Worm (Caenorhabditis elegans) whole organism, L1 larva: Measurements from ENCODE around the gene ruvb-1.

Experiments
- aha-1 ChIP-seq: fragments of 150-350 bp; optimal IDR thresholded peaks from 2 replicates; lab custom pipeline; 2014; ENCODE audit warnings: missing biosample characterization, missing genetic modification characterization
- alr-1 ChIP-seq: fragments of 200-800 bp; sonication (Bioruptor generic); optimal IDR thresholded peaks from 2 replicates; lab custom pipeline; 2018; ENCODE audit warnings: borderline replicate concordance, mild to moderate bottlenecking, missing genetic modification characterization, missing compliant biosample characterization
- blmp-1 ChIP-seq: fragments of 150-350 bp; optimal IDR thresholded peaks from 2 replicates; lab custom pipeline; 2014; ENCODE audit warnings: missing biosample characterization, missing genetic modification characterization
- ceh-8 ChIP-seq: fragments of 200-800 bp; sonication (Bioruptor generic); optimal IDR thresholded peaks from 2 replicates; lab custom pipeline; 2018; ENCODE audit warnings: mild to moderate bottlenecking, missing genetic modification characterization, moderate library complexity, missing compliant biosample characterization
- ceh-90 ChIP-seq: sonication (generic microtip); optimal IDR thresholded peaks from 2 replicates; lab custom pipeline; 2016; ENCODE audit warnings: missing genetic modification characterization, missing compliant biosample characterization
- ces-1 ChIP-seq: fragments of 150-350 bp; optimal IDR thresholded peaks from 2 replicates; lab custom pipeline; 2014; ENCODE audit warnings: missing biosample characterization, missing genetic modification reagents, missing genetic modification characterization
- dsc-1 ChIP-seq: sonication (generic microtip); optimal IDR thresholded peaks from 2 replicates; lab custom pipeline; 2016; ENCODE audit warnings: mild to moderate bottlenecking, missing genetic modification characterization, missing compliant biosample characterization
- efl-1 ChIP-seq, 4 experiments: fragments of 150-350 bp; optimal IDR thresholded peaks in 3 of 4; peaks in 1 of 4; 1 replicate in 1 of 4; 2 replicates in 3 of 4; lab custom pipeline; 2014; ENCODE audit warnings: missing biosample characterization in 2 of 4, missing genetic modification characterization in 2 of 4, missing genetic modification reagents in 2 of 4
- efl-3 ChIP-seq: fragments of 200-800 bp; sonication (Bioruptor generic); optimal IDR thresholded peaks from 2 replicates; lab custom pipeline; 2018; ENCODE audit warnings: mild to moderate bottlenecking, missing genetic modification characterization, missing compliant biosample characterization
- egl-13 ChIP-seq: sonication (generic microtip); optimal IDR thresholded peaks from 2 replicates; lab custom pipeline; 2016; ENCODE audit warnings: missing genotype, missing genetic modification reagents, missing genetic modification characterization, missing compliant biosample characterization
- egl-27 ChIP-seq, 2 experiments: fragments of 150-350 bp in 1 of 2; sonication (generic microtip); optimal IDR thresholded peaks; 3 replicates each; lab custom pipeline; 2017 to 2018; ENCODE audit warnings: missing biosample characterization in 2 of 2, missing genetic modification characterization in 2 of 2, missing genetic modification reagents in 2 of 2
- elt-3 ChIP-seq, 6 experiments: fragments of 150-350 bp in 1 of 6; sonication (generic microtip); optimal IDR thresholded peaks; 2 replicates each; lab custom pipeline; 2017 to 2018; ENCODE audit warnings: missing biosample characterization in 6 of 6, missing genetic modification characterization in 6 of 6, inconsistent platforms in 1 of 6
- ets-5 ChIP-seq: fragments of 200-800 bp; sonication (Bioruptor generic); IDR thresholded peaks from 2 replicates; pipeline ENCODE4 v1.3.6; 2022; ENCODE audit warnings: missing genetic modification characterization, missing compliant biosample characterization
- fkh-8 ChIP-seq: sonication (generic microtip); optimal IDR thresholded peaks from 2 replicates; lab custom pipeline; 2016; ENCODE audit warnings: mild to moderate bottlenecking, missing genetic modification characterization, missing compliant biosample characterization
- jun-1 ChIP-seq: fragments of 150-350 bp; optimal IDR thresholded peaks from 2 replicates; lab custom pipeline; 2014; ENCODE audit warnings: missing biosample characterization, missing genetic modification reagents, missing genetic modification characterization
- lin-35 ChIP-seq, 2 experiments: fragments of 150-350 bp; optimal IDR thresholded peaks; 2 replicates each; lab custom pipeline; 2014; ENCODE audit warnings: missing biosample characterization in 2 of 2, missing genetic modification characterization in 2 of 2, missing genetic modification reagents in 2 of 2
- lir-3 ChIP-seq: sonication (generic microtip); optimal IDR thresholded peaks from 2 replicates; lab custom pipeline; 2016; ENCODE audit warnings: mild to moderate bottlenecking, missing genetic modification characterization, moderate library complexity, missing compliant biosample characterization; ENCODE audit not compliant: poor library complexity
- lsy-2 ChIP-seq, 2 experiments: fragments of 150-350 bp; optimal IDR thresholded peaks; 2 replicates each; lab custom pipeline; 2014; ENCODE audit warnings: missing biosample characterization in 2 of 2, missing genetic modification characterization in 2 of 2
- mab-9 ChIP-seq: fragments of 200-800 bp; sonication (Bioruptor generic); IDR thresholded peaks from 2 replicates; pipeline ENCODE4 v1.3.6; 2022; ENCODE audit warnings: missing genetic modification reagents, missing genetic modification characterization, missing compliant biosample characterization
- mdl-1 ChIP-seq, 2 experiments: fragments of 150-350 bp; optimal IDR thresholded peaks; 2 replicates each; lab custom pipeline; 2014 to 2017; ENCODE audit warnings: missing biosample characterization in 2 of 2, missing genetic modification characterization in 2 of 2, inconsistent platforms in 1 of 2
- mef-2 ChIP-seq: fragments of 150-350 bp; optimal IDR thresholded peaks from 2 replicates; lab custom pipeline; 2014; ENCODE audit warnings: missing biosample characterization, missing genetic modification characterization
- nhr-12 ChIP-seq: sonication (generic microtip); optimal IDR thresholded peaks from 2 replicates; lab custom pipeline; 2017; ENCODE audit warnings: missing biosample characterization, missing genetic modification characterization
- nhr-20 ChIP-seq: sonication (generic microtip); optimal IDR thresholded peaks from 2 replicates; lab custom pipeline; 2016; ENCODE audit warnings: mild to moderate bottlenecking, missing genetic modification characterization, missing compliant biosample characterization
- nhr-47 ChIP-seq: sonication (generic microtip); optimal IDR thresholded peaks from 2 replicates; lab custom pipeline; 2016; ENCODE audit warnings: mild to moderate bottlenecking, missing genetic modification characterization, moderate library complexity, missing compliant biosample characterization
- nhr-84 ChIP-seq: sonication (generic microtip); optimal IDR thresholded peaks from 2 replicates; lab custom pipeline; 2017; ENCODE audit warnings: missing biosample characterization, missing genetic modification characterization
- pax-3 ChIP-seq: fragments of 200-800 bp; sonication (Bioruptor generic); optimal IDR thresholded peaks from 2 replicates; lab custom pipeline; 2018; ENCODE audit warnings: mild to moderate bottlenecking, missing genetic modification characterization, moderate library complexity, missing compliant biosample characterization
- rnt-1 ChIP-seq: sonication (generic microtip); optimal IDR thresholded peaks from 2 replicates; lab custom pipeline; 2016; ENCODE audit warnings: mild to moderate bottlenecking, missing genetic modification characterization, moderate library complexity, missing compliant biosample characterization
- skn-1 ChIP-seq: fragments of 150-350 bp; optimal IDR thresholded peaks from 2 replicates; lab custom pipeline; 2014; ENCODE audit warnings: missing biosample characterization, missing genetic modification characterization
- swsn-7 ChIP-seq: sonication (generic microtip); optimal IDR thresholded peaks from 2 replicates; lab custom pipeline; 2016; ENCODE audit warnings: missing genetic modification characterization, missing compliant biosample characterization
- unc-130 ChIP-seq: fragments of 150-350 bp; optimal IDR thresholded peaks from 2 replicates; lab custom pipeline; 2017; ENCODE audit warnings: missing biosample characterization, missing genetic modification characterization, inconsistent platforms
- unc-30 ChIP-seq: sonication (generic microtip); optimal IDR thresholded peaks from 2 replicates; lab custom pipeline; 2017; ENCODE audit warnings: missing biosample characterization, missing genetic modification characterization
- unc-62 ChIP-seq: fragments of 150-350 bp; optimal IDR thresholded peaks from 2 replicates; lab custom pipeline; 2014; ENCODE audit warnings: missing biosample characterization, missing genetic modification reagents, missing genetic modification characterization
- zip-4 ChIP-seq: fragments of 200-800 bp; sonication (Bioruptor generic); optimal IDR thresholded peaks from 2 replicates; lab custom pipeline; 2018; ENCODE audit warnings: mild to moderate bottlenecking, missing genetic modification characterization, moderate library complexity, missing compliant biosample characterization

ruvb-1 gene

ce11 chrV:10012639-10013038 lies 32.0 kb upstream of the ruvb-1 start (continued):
- TF ChIP-seq pax-3 (no peak), nhr-84 (tag; lab: Kevin White, UChicago) (no peak), elt-3 (tag; optimal IDR thresholded peaks at IDR 0.05; lab: Kevin White, UChicago) (peak in 5 of 6 experiments; percentile 71 to 98 (median 80)), ceh-8 (GFP tag; lab: Kevin White, UChicago) (no peak)

- TF ChIP-seq alr-1 (no peak), lir-3 (tag; lab: Kevin White, UChicago) (no peak), rnt-1 (tag; lab: Kevin White, UChicago) (no peak), fkh-8 (tag; lab: Kevin White, UChicago) (no peak), efl-1 (optimal IDR thresholded peaks at IDR 0.05; lab: Kevin White, UChicago) (no peak), efl-1 (GFP tag; optimal IDR thresholded peaks at IDR 0.05 in 1 of 2; lab: Kevin White, UChicago) (no peak), swsn-7 (tag; lab: Kevin White, UChicago) (no peak), nhr-20 (tag; lab: Kevin White, UChicago) (no peak), egl-27 (tag; optimal IDR thresholded peaks at IDR 0.05; lab: Kevin White, UChicago) (no peak), unc-62 (GFP tag; lab: Kevin White, UChicago) (no peak), nhr-47 (tag; lab: Kevin White, UChicago) (no peak), ets-5 (GFP tag; lab: Robert Waterston, UW) (no peak), zip-4 (GFP tag; lab: Kevin White, UChicago) (no peak), mdl-1 (tag; optimal IDR thresholded peaks at IDR 0.05; lab: Kevin White, UChicago) (no peak), aha-1 (tag; lab: Kevin White, UChicago) (no peak), lin-35 (GFP tag; optimal IDR thresholded peaks at IDR 0.05; lab: Kevin White, UChicago) (no peak), dsc-1 (tag; lab: Kevin White, UChicago) (no peak), egl-13 (tag; lab: Kevin White, UChicago) (no peak), lsy-2 (tag; optimal IDR thresholded peaks at IDR 0.05; lab: Kevin White, UChicago) (no peak)
Measured at ce11 chrV:10011623-10012022, 31.0 kb upstream of the ruvb-1 start, which contains the start of gene lea-1. Gene lea-1 (plus strand): TSS chrV:10011923.

ce11 chrV:10007484-10007883 lies 26.9 kb upstream of the ruvb-1 start:
- TF ChIP-seq skn-1 (no peak), jun-1 (tag; lab: Kevin White, UChicago) (no peak), mef-2 (tag; lab: Kevin White, UChicago) (no peak), mdl-1 (tag; optimal IDR thresholded peaks at IDR 0.05; lab: Kevin White, UChicago) (no peak), dsc-1 (tag; lab: Kevin White, UChicago) (no peak), unc-62 (GFP tag; lab: Kevin White, UChicago) (no peak), efl-3 (GFP tag; lab: Kevin White, UChicago) (no peak), nhr-12 (tag; lab: Kevin White, UChicago) (no peak), ces-1 (GFP tag; lab: Kevin White, UChicago) (no peak), fkh-8 (tag; lab: Kevin White, UChicago) (no peak), ceh-90 (tag; lab: Kevin White, UChicago) (no peak), alr-1 (no peak), blmp-1 (no peak)

ce11 chrV:10006374-10006773 lies 25.8 kb upstream of the ruvb-1 start:
- TF ChIP-seq elt-3 (tag; optimal IDR thresholded peaks at IDR 0.05; lab: Kevin White, UChicago): peak in 1 of 6 experiments; percentile 27
- TF ChIP-seq efl-1 (optimal IDR thresholded peaks at IDR 0.05; lab: Kevin White, UChicago): no peak
- TF ChIP-seq efl-1 (GFP tag; optimal IDR thresholded peaks at IDR 0.05 in 1 of 2; lab: Kevin White, UChicago): peak in 1 of 2 experiments; percentile 90
- TF ChIP-seq unc-130 (tag; lab: Kevin White, UChicago): peak; percentile 34
- TF ChIP-seq unc-30 (tag; lab: Kevin White, UChicago): no peak
- no peak for TF ChIP-seq mab-9 (GFP tag; lab: Robert Waterston, UW)
- TF ChIP-seq lin-35 (GFP tag; optimal IDR thresholded peaks at IDR 0.05; lab: Kevin White, UChicago): peak in 1 of 2 experiments; percentile 8
